Fruit fly (Drosophila melanogaster) whole organism, embryonic: ENCODE data around the gene Mcm5.

Experiments
- B-H1 ChIP-seq: fragments of 200-800 bp; sonication (Bioruptor generic); IDR thresholded peaks from 3 replicates; pipeline ENCODE4 v1.3.6; 2022; ENCODE audit warnings: missing biosample characterization, missing genetic modification characterization
- BtbVII ChIP-seq: fragments of 200-800 bp; sonication (Bioruptor generic); optimal IDR thresholded peaks from 3 replicates; lab custom pipeline; 2017; ENCODE audit warnings: missing biosample characterization, mild to moderate bottlenecking, missing genetic modification characterization
- CG10209 ChIP-seq: fragments of 200-800 bp; sonication (Bioruptor generic); optimal IDR thresholded peaks from 3 replicates; lab custom pipeline; 2017; ENCODE audit warnings: missing biosample characterization, mild to moderate bottlenecking, missing genetic modification characterization, missing genetic modification reagents
- CG10462 ChIP-seq: fragments of 200-800 bp; sonication (Bioruptor generic); optimal IDR thresholded peaks from 2 replicates; lab custom pipeline; 2016; ENCODE audit warnings: missing biosample characterization, missing genetic modification characterization
- CG11456 ChIP-seq: fragments of 200-800 bp; sonication (Bioruptor generic); IDR thresholded peaks from 3 replicates; pipeline ENCODE4 v1.3.6; 2022; ENCODE audit warnings: missing biosample characterization, missing genetic modification characterization
- CG11723 ChIP-seq: fragments of 200-800 bp; sonication (Bioruptor generic); optimal IDR thresholded peaks from 2 replicates; lab custom pipeline; 2017; ENCODE audit warnings: missing biosample characterization, mild to moderate bottlenecking, missing genetic modification characterization
- CG12391 ChIP-seq: fragments of 200-800 bp; sonication (Bioruptor generic); optimal IDR thresholded peaks from 3 replicates; lab custom pipeline; 2018; ENCODE audit warnings: missing biosample characterization, mild to moderate bottlenecking, missing genetic modification characterization, moderate library complexity
- CG13296 ChIP-seq: fragments of 200-800 bp; sonication (Bioruptor generic); optimal IDR thresholded peaks from 3 replicates; lab custom pipeline; 2018; ENCODE audit warnings: missing biosample characterization, mild to moderate bottlenecking, missing genetic modification characterization
- CG14965 ChIP-seq: fragments of 200-800 bp; sonication (Bioruptor generic); optimal IDR thresholded peaks from 2 replicates; lab custom pipeline; 2016; ENCODE audit warnings: missing biosample characterization, missing genetic modification characterization, borderline replicate concordance
- CG16863 ChIP-seq: fragments of 200-800 bp; sonication (Bioruptor generic); optimal IDR thresholded peaks from 3 replicates; lab custom pipeline; 2016; ENCODE audit warnings: missing biosample characterization, missing genetic modification characterization
- CG17612 ChIP-seq: fragments of 200-800 bp; sonication (Bioruptor generic); IDR thresholded peaks from 2 replicates; pipeline ENCODE4 v1.3.6; 2022; ENCODE audit warnings: missing biosample characterization, missing genetic modification characterization
- CG2116 ChIP-seq: fragments of 200-800 bp; sonication (Bioruptor generic); optimal IDR thresholded peaks from 3 replicates; lab custom pipeline; 2018; ENCODE audit warnings: missing biosample characterization, mild to moderate bottlenecking, missing genetic modification characterization
- CG2202 ChIP-seq: fragments of 200-800 bp; sonication (Bioruptor generic); optimal IDR thresholded peaks from 2 replicates; lab custom pipeline; 2018; ENCODE audit warnings: missing biosample characterization, mild to moderate bottlenecking, missing genetic modification characterization
- CG31441 ChIP-seq: fragments of 200-800 bp; sonication (Bioruptor generic); IDR thresholded peaks from 2 replicates; pipeline ENCODE4 v1.3.6; 2022; ENCODE audit warnings: missing biosample characterization, missing genetic modification characterization
- CG6765 ChIP-seq: fragments of 200-800 bp; sonication (Bioruptor generic); optimal IDR thresholded peaks from 3 replicates; lab custom pipeline; 2017; ENCODE audit warnings: missing biosample characterization, mild to moderate bottlenecking, missing genetic modification characterization
- CG7271 ChIP-seq: fragments of 200-800 bp; sonication (Bioruptor generic); optimal IDR thresholded peaks from 2 replicates; lab custom pipeline; 2018; ENCODE audit warnings: missing biosample characterization, mild to moderate bottlenecking, missing genetic modification characterization, moderate library complexity
- CG7556 ChIP-seq: fragments of 200-800 bp; sonication (Bioruptor generic); optimal IDR thresholded peaks from 2 replicates; lab custom pipeline; 2017; ENCODE audit warnings: missing biosample characterization, mild to moderate bottlenecking, missing genetic modification characterization
- CG8089 ChIP-seq: fragments of 200-800 bp; sonication (Bioruptor generic); optimal IDR thresholded peaks from 3 replicates; lab custom pipeline; 2016; ENCODE audit warnings: missing biosample characterization, missing genetic modification characterization
- CG8944 ChIP-seq: fragments of 200-800 bp; sonication (Bioruptor generic); optimal IDR thresholded peaks from 3 replicates; lab custom pipeline; 2016; ENCODE audit warnings: missing biosample characterization, missing genetic modification characterization
- CG9876 ChIP-seq: fragments of 200-800 bp; sonication (Bioruptor generic); optimal IDR thresholded peaks from 2 replicates; lab custom pipeline; 2016; ENCODE audit warnings: missing biosample characterization, missing genetic modification characterization
- CkIIα-i1 ChIP-seq: fragments of 200-800 bp; sonication (Bioruptor generic); IDR thresholded peaks from 2 replicates; pipeline ENCODE4 v1.3.6; 2022; ENCODE audit warnings: missing biosample characterization, missing genetic modification characterization
- Dfd ChIP-seq, 2 experiments: fragments of >200 bp; optimal IDR thresholded peaks; 2 replicates each; lab custom pipeline; 2017; ENCODE audit warnings: missing biosample characterization in 2 of 2, missing genetic modification characterization in 2 of 2
- E2f2 ChIP-seq: fragments of 200-800 bp; sonication (Bioruptor generic); IDR thresholded peaks from 2 replicates; pipeline ENCODE4 v1.3.6; 2022; ENCODE audit warnings: missing biosample characterization, missing genetic modification characterization
- HLH4C ChIP-seq: fragments of 200-800 bp; sonication (Bioruptor generic); IDR thresholded peaks from 3 replicates; pipeline ENCODE4 v1.3.6; 2022; ENCODE audit warnings: missing biosample characterization, missing genetic modification characterization; ENCODE audit not compliant: partially characterized antibody
- HLHmδ ChIP-seq: fragments of 200-800 bp; sonication (Bioruptor generic); optimal IDR thresholded peaks from 2 replicates; lab custom pipeline; 2018; ENCODE audit warnings: missing biosample characterization, mild to moderate bottlenecking, missing genetic modification characterization, moderate library complexity
- Hsf ChIP-seq: fragments of 200-800 bp; sonication (Bioruptor generic); optimal IDR thresholded peaks from 3 replicates; lab custom pipeline; 2016; ENCODE audit warnings: missing biosample characterization, missing genetic modification characterization
- Jarid2 ChIP-seq: fragments of 200-800 bp; sonication (Bioruptor generic); optimal IDR thresholded peaks from 3 replicates; lab custom pipeline; 2017; ENCODE audit warnings: mild to moderate bottlenecking, missing biosample characterization, missing genetic modification reagents, missing genetic modification characterization
- Kr ChIP-seq: fragments of 200-800 bp; sonication (Bioruptor generic); optimal IDR thresholded peaks from 2 replicates; lab custom pipeline; 2017; ENCODE audit warnings: missing biosample characterization, mild to moderate bottlenecking, missing genetic modification characterization
- Oli ChIP-seq: fragments of 200-800 bp; sonication (Bioruptor generic); optimal IDR thresholded peaks from 2 replicates; lab custom pipeline; 2018; ENCODE audit warnings: missing biosample characterization, mild to moderate bottlenecking, missing genetic modification characterization, moderate library complexity
- PHDP ChIP-seq: fragments of 200-800 bp; sonication (Bioruptor generic); optimal IDR thresholded peaks from 3 replicates; lab custom pipeline; 2018; ENCODE audit warnings: missing biosample characterization, mild to moderate bottlenecking, missing genetic modification characterization, moderate library complexity
- Rfx ChIP-seq: fragments of 200-800 bp; sonication (Bioruptor generic); IDR thresholded peaks from 2 replicates; pipeline ENCODE4 v1.3.6; 2022; ENCODE audit warnings: missing biosample characterization, missing genetic modification characterization
- Six4 ChIP-seq: fragments of 200-800 bp; sonication (Bioruptor generic); optimal IDR thresholded peaks from 2 replicates; lab custom pipeline; 2016; ENCODE audit warnings: missing biosample characterization, missing genetic modification characterization
- Stat92E ChIP-seq, 3 experiments: fragments of >200 bp in 2 of 3; fragments of 200-800 bp in 1 of 3; sonication (Bioruptor generic) in 1 of 3; optimal IDR thresholded peaks; 2 replicates each; lab custom pipeline; 2017 to 2019; ENCODE audit warnings: missing biosample characterization in 3 of 3, missing genetic modification characterization in 3 of 3, mild to moderate bottlenecking in 1 of 3, moderate library complexity in 1 of 3
- ap ChIP-seq: fragments of 200-800 bp; sonication (Bioruptor generic); IDR thresholded peaks from 2 replicates; pipeline ENCODE4 v1.3.6; 2022; ENCODE audit warnings: missing biosample characterization, missing genetic modification characterization
- chn ChIP-seq: fragments of 200-800 bp; sonication (Bioruptor generic); optimal IDR thresholded peaks from 2 replicates; lab custom pipeline; 2016; ENCODE audit warnings: missing biosample characterization, missing genetic modification characterization
- crol ChIP-seq: fragments of 200-800 bp; sonication (Bioruptor generic); IDR thresholded peaks from 2 replicates; pipeline ENCODE4 v1.3.6; 2022; ENCODE audit warnings: missing biosample characterization, missing genetic modification characterization
- eve ChIP-seq, 2 experiments: fragments of >200 bp; optimal IDR thresholded peaks; 2 replicates each; lab custom pipeline; 2017; ENCODE audit warnings: missing biosample characterization in 2 of 2, missing genetic modification characterization in 2 of 2
- fd3F ChIP-seq: fragments of 200-800 bp; sonication (Bioruptor generic); optimal IDR thresholded peaks from 2 replicates; lab custom pipeline; 2018; ENCODE audit warnings: missing biosample characterization, mild to moderate bottlenecking, missing genetic modification characterization, moderate library complexity
- gce ChIP-seq: fragments of 200-800 bp; sonication (Bioruptor generic); IDR thresholded peaks from 3 replicates; pipeline ENCODE4 v1.3.6; 2022; ENCODE audit warnings: missing biosample characterization, missing genetic modification characterization
- jumu ChIP-seq: fragments of 200-800 bp; sonication (Bioruptor generic); optimal IDR thresholded peaks from 3 replicates; lab custom pipeline; 2016; ENCODE audit warnings: missing biosample characterization, missing genetic modification characterization
- kah ChIP-seq: fragments of 200-800 bp; sonication (Bioruptor generic); optimal IDR thresholded peaks from 2 replicates; lab custom pipeline; 2018; ENCODE audit warnings: missing biosample characterization, mild to moderate bottlenecking, missing genetic modification characterization
- lab ChIP-seq: fragments of 200-800 bp; sonication (Bioruptor generic); optimal IDR thresholded peaks from 3 replicates; lab custom pipeline; 2017; ENCODE audit warnings: missing biosample characterization, missing genetic modification characterization, mild to moderate bottlenecking, moderate library complexity, missing genetic modification reagents
- nerfin-2 ChIP-seq: fragments of 200-800 bp; sonication (Bioruptor generic); IDR thresholded peaks from 2 replicates; pipeline ENCODE4 v1.3.6; 2022; ENCODE audit warnings: missing biosample characterization, missing genetic modification characterization; ENCODE audit not compliant: partially characterized antibody
- sima ChIP-seq: fragments of 200-800 bp; sonication (Bioruptor generic); optimal IDR thresholded peaks from 2 replicates; lab custom pipeline; 2016; ENCODE audit warnings: missing biosample characterization, missing genetic modification characterization
- stwl ChIP-seq: fragments of 200-800 bp; sonication (Bioruptor generic); optimal IDR thresholded peaks from 3 replicates; lab custom pipeline; 2018; ENCODE audit warnings: missing biosample characterization, mild to moderate bottlenecking, missing genetic modification characterization, moderate library complexity
- tio ChIP-seq: fragments of 200-800 bp; sonication (Bioruptor generic); optimal IDR thresholded peaks from 2 replicates; lab custom pipeline; 2017; ENCODE audit warnings: missing biosample characterization, missing genetic modification characterization, inconsistent platforms
- twi ChIP-seq: fragments of 200-800 bp; optimal IDR thresholded peaks from 2 replicates; lab custom pipeline; 2019; ENCODE audit warnings: missing biosample characterization, mild to moderate bottlenecking, missing genetic modification characterization, moderate library complexity
- zfh1 ChIP-seq: fragments of 200-800 bp; sonication (Bioruptor generic); IDR thresholded peaks from 3 replicates; pipeline ENCODE4 v1.3.6; 2022; ENCODE audit warnings: missing biosample characterization, missing genetic modification characterization

Gene Mcm5

DNA sequence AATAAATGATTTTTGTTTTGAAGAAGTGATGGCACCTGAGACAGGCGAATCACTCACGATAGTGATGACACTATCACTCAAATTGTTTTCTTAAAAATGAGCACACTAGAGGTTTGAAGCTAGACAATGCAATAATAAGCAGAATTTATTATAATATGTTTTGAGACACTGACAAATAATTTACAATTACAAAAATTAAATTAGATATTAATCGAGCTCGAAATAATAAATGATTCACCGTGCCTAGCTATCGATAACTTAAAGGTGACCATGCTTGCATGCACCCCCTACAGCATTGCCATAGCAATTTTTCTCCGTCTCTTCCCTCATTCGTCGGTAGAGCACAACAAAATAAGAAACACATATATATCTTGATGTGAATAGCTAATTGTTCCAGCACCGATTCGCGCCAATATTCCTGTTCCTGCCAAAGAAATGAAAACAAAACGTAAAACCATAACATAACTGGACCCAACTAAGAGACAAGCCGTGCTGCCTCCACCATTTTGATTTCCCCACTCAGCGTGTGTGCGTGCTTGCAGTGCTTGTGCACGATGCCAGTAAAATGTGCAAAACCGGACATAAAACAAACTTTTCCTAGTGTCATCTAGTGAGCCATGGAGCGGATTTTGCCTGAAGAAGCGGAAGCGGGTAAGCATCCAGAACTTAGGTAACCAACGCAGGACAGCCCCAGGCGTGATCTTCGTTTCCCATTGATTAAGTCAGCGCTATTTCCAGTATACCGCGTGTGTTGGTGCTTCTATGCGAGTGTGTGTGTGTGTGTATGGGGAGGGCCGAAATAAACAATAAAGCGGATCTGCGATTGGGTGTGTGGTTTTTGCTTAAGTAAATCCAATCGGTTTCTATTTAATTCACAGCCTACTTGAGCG lies 27.1 kb upstream of the Mcm5 start, which contains the start of the genes MED7 and Cap-H2 (continued):
- peak; percentile 62 for TF ChIP-seq tio (GFP tag; lab: Kevin White, UChicago)
- no peak for TF ChIP-seq Kr
- TF ChIP-seq CG13296 (GFP tag; lab: Kevin White, UChicago): peak; percentile 54
- TF ChIP-seq eve (GFP tag; optimal IDR thresholded peaks at IDR 0.05; lab: Kevin White, UChicago): no peak
- peak; percentile 79 for TF ChIP-seq PHDP
- TF ChIP-seq CG11723 (GFP tag; lab: Kevin White, UChicago): peak; percentile 50
- no peak for TF ChIP-seq gce (GFP tag; lab: Robert Waterston, UW)
- peak; percentile 91 for TF ChIP-seq Rfx
- TF ChIP-seq twi (tag; lab: Kevin White, UChicago): peak; percentile 68
- TF ChIP-seq CG17612 (GFP tag; lab: Robert Waterston, UW): peak; percentile 55; the same call in 1 of the 2 replicates
- no peak for TF ChIP-seq Dfd (GFP tag; optimal IDR thresholded peaks at IDR 0.05; lab: Kevin White, UChicago)
- no peak for TF ChIP-seq sima (GFP tag; lab: Kevin White, UChicago)
- peak; percentile 80 for TF ChIP-seq CG8944
- TF ChIP-seq Hsf (GFP tag; lab: Kevin White, UChicago): peak; percentile 87
- no peak for TF ChIP-seq crol (GFP tag; lab: Robert Waterston, UW)
- TF ChIP-seq nerfin-2 (GFP tag; lab: Robert Waterston, UW): peak; percentile 92
- TF ChIP-seq HLH4C: peak; percentile 97
- peak; percentile 64 for TF ChIP-seq CG10209 (GFP tag; lab: Kevin White, UChicago)
- TF ChIP-seq B-H1: peak; percentile 63
- peak; percentile 57 for TF ChIP-seq fd3F (GFP tag; lab: Kevin White, UChicago)
- TF ChIP-seq CG7556 (GFP tag; lab: Kevin White, UChicago): peak; percentile 65
- TF ChIP-seq HLHmδ (GFP tag; lab: Kevin White, UChicago): no peak
- peak; percentile 61 for TF ChIP-seq CG8089 (GFP tag; lab: Kevin White, UChicago)
- TF ChIP-seq CG7271 (tag; lab: Kevin White, UChicago): peak; percentile 38
- TF ChIP-seq chn: peak; percentile 86
- TF ChIP-seq E2f2: peak; percentile 51
- peak; percentile 58; the same call in 1 of the 2 replicates for TF ChIP-seq ap
- TF ChIP-seq lab (GFP tag; lab: Kevin White, UChicago): no peak
- no peak; the same call in none of the 2 replicates for TF ChIP-seq CG31441 (GFP tag; lab: Robert Waterston, UW)
- peak; percentile 8 for TF ChIP-seq CG9876 (GFP tag; lab: Kevin White, UChicago)
- TF ChIP-seq Stat92E (GFP tag; optimal IDR thresholded peaks at IDR 0.05; lab: Kevin White, UChicago): peak in 1 of 3 experiments; percentile 89
- TF ChIP-seq CG10462 (GFP tag; lab: Kevin White, UChicago): peak; percentile 61
- peak; percentile 92 for TF ChIP-seq CG12391 (tag; lab: Kevin White, UChicago)
- peak; percentile 5 for TF ChIP-seq BtbVII
- TF ChIP-seq stwl (tag; lab: Kevin White, UChicago): peak; percentile 76
- no peak for TF ChIP-seq CG14965 (GFP tag; lab: Kevin White, UChicago)
- TF ChIP-seq CkIIα-i1 (GFP tag; lab: Robert Waterston, UW): no peak
- no peak for TF ChIP-seq Jarid2
- TF ChIP-seq CG2202 (tag; lab: Kevin White, UChicago): no peak
- peak; percentile 86; the same call in 2 of the 3 replicates for TF ChIP-seq CG11456 (GFP tag; lab: Robert Waterston, UW)
- TF ChIP-seq CG6765 (GFP tag; lab: Kevin White, UChicago): no peak
- TF ChIP-seq jumu (GFP tag; lab: Kevin White, UChicago): peak; percentile 72
- TF ChIP-seq kah (GFP tag; lab: Kevin White, UChicago): no peak
- peak; percentile 38 for TF ChIP-seq Six4 (GFP tag; lab: Kevin White, UChicago)
- TF ChIP-seq CG2116 (GFP tag; lab: Kevin White, UChicago): peak; percentile 95
- TF ChIP-seq Oli (tag; lab: Kevin White, UChicago): peak; percentile 67
- peak; percentile 67 for TF ChIP-seq CG16863
- TF ChIP-seq zfh1 (GFP tag; lab: Robert Waterston, UW): peak; percentile 88
